Worm (Caenorhabditis elegans) whole organism, L4/young adult: Measurements from ENCODE around the gene F57B1.5.

ENCODE experiments used
- W03F9.2 ChIP-seq: fragments of 150-350 bp; optimal IDR thresholded peaks from 2 replicates; lab custom pipeline; 2014; ENCODE audit warnings: missing biosample characterization, missing genetic modification characterization
- dao-5 ChIP-seq: sonication (generic microtip); optimal IDR thresholded peaks from 2 replicates; lab custom pipeline; 2016; ENCODE audit warnings: missing genotype, missing genetic modification characterization, moderate library complexity, missing compliant biosample characterization
- him-1 ChIP-seq: sonication (generic microtip); optimal IDR thresholded peaks from 2 replicates; lab custom pipeline; 2016; ENCODE audit warnings: missing genotype, missing genetic modification reagents, missing genetic modification characterization, missing compliant biosample characterization

The F57B1.5 gene

DNA sequence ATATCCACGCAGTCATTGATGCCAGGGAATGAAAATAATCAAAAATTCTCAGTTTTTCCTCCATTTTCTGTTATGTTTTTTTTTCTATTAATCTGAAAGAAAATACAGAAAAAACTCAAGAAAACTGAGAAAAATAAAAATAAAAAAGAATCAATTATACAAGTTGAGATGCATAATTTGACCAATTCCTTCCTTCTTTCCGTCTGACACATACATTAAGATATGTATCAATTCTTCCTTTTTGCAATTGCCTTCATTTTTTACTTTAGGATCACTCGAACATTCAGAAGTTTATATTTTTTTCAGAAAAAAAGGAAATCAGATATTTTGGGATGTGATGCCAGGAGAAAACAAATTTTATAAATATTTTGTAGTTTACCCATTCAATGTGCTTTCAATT, at the start of gene F57B1.5:
TSS of gene F57B1.5 (plus strand) at position 301 of the 400 bp plus-strand sequence.
- no peak for TF ChIP-seq W03F9.2 (tag; lab: Kevin White, UChicago)
- no peak for TF ChIP-seq him-1 (tag; lab: Kevin White, UChicago)

DNA sequence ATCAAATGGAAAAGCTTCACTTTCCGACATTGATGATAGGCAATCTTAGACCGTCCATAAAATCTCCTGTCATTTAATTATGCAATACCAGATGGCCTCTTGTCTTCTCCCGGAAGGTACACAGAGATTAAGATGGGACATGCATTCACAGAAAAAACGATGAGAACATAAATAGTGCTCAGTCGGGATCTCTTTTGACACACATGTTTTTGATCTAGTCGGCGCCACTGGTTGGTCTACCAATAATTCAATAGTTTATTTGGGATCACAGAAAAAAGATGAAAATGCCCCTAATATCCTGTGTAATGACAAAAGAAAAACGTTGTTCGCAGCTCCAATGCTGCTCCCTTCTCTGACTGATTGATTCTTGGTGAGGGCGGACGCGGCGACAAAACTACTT, 46.5 kb upstream of the F57B1.5 start:
- no peak for TF ChIP-seq W03F9.2 (tag; lab: Kevin White, UChicago)
- TF ChIP-seq dao-5: no peak
- TF ChIP-seq him-1 (tag; lab: Kevin White, UChicago): no peak

DNA sequence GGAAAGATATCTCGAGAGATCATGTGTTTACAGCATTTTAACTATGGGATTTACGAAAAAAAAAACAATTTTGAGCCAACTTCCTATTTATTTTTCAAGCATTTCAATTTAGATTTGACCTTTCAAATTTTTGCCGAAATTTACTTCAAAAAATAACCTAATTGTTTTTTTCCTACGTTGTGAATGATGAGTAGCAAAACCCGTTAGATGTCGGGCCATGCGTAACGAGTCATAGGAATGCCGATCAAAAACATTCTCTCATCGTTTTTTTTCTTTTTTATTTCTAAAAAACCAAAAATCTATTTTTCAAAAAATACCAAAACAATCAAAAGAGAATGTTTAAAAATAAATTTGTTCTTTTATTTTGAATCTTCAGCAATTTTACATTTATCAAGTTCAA, 44.6 kb upstream of the F57B1.5 start:
- TF ChIP-seq W03F9.2 (tag; lab: Kevin White, UChicago): no peak
- TF ChIP-seq him-1 (tag; lab: Kevin White, UChicago): no peak
- TF ChIP-seq dao-5: no peak

DNA sequence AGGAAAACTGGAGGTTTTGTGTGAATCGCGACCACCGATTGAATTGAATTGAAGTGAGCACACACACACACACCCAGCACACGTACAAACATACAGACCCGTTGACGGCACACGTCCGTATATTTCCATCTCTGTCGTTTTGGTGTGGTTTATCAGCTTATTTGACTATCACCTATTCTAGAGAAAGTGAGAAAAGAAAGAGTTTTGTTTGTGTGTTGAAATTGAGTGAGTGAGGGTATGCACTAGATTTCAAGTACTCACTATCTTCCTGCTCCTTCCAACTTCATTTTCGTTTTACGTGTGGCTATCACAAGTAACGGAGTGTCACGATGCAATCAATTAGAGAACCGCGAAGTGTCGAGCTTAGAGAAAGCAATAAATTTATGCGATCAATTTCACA, 43.7 kb upstream of the F57B1.5 start:
- TF ChIP-seq him-1 (tag; lab: Kevin White, UChicago): no peak
- TF ChIP-seq W03F9.2 (tag; lab: Kevin White, UChicago): no peak
- TF ChIP-seq dao-5: no peak

DNA sequence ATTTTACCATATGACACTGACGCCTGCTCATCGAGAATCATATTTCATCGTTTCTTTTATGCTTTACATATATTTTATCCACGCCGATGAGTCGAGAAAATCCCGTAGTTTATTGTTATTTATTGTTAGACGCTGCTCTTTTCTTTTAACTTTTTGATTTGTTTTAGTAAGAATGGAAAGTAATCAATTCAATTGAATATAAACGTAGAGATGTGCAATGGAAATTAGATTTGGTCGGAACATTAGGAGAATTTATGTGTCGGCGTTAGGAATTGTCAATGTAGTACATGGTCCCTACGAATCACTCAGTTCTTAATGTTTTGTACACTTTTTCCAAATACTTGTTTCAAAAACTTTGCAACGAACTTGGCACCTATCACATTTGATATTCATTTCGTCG, 42.3 kb upstream of the F57B1.5 start:
- TF ChIP-seq him-1 (tag; lab: Kevin White, UChicago) (no peak), W03F9.2 (tag; lab: Kevin White, UChicago) (no peak), dao-5 (no peak)

DNA sequence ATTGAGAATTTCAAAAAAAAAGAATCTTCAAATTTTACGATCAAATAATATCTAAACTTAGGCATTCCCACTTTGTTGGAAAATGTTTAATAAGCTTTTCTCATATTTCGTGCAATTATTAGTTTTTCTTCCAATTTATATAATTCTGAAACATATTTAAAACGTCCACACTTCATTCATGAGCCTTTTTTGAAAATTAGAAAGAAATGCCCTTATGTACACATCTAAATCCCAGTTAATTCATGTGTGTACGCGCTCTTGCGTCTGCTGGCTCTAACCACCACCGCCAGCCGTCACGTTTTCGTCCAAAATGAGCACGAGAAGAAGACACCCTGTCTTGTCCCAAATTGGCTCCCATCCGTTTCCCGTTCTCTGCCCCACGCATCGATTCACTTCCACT, 40.9 kb upstream of the F57B1.5 start:
- TF ChIP-seq him-1 (tag; lab: Kevin White, UChicago): no peak
- no peak for TF ChIP-seq W03F9.2 (tag; lab: Kevin White, UChicago)
- TF ChIP-seq dao-5: no peak

DNA sequence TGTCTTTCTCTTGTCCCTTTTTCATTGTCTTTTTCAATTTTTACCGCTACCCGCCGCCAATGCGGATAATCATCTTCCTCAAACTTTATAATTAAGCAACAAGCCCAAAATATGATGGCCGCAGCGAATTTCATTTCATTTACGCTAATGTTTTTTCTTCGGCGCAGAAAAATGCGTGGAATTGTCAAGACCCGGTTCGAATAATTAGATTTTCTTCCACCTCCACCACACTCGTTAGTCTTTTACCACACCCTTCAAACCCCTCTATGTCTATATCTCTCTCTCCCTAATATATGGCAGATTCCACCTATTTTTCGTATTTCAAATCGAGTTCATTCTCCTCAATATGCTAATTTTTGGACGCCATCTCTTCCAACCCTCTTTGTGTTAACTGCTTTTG, 37.0 kb upstream of the F57B1.5 start:
- TF ChIP-seq dao-5 (no peak), him-1 (tag; lab: Kevin White, UChicago) (no peak), W03F9.2 (tag; lab: Kevin White, UChicago) (no peak)

DNA sequence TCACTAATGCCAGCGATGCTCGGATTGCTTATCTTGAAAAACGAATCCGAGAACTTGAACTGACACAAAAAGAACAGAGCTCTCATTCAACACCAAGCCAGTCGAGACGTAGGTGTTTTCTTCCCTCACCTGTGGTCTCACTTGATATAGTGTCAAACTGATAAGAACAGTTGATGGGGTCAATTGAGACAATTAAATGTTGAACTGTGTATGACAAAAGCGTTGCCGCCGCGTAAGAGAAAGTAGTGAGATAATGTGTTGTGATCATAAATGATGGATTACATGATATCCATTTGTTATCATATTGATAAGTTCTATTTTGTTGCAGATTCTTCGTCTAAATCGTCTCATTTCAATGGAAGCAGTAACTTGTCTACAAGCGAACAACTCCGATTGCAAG, 33.8 kb upstream of the F57B1.5 start:
- TF ChIP-seq him-1 (tag; lab: Kevin White, UChicago) (no peak), dao-5 (no peak), W03F9.2 (tag; lab: Kevin White, UChicago) (no peak)

DNA sequence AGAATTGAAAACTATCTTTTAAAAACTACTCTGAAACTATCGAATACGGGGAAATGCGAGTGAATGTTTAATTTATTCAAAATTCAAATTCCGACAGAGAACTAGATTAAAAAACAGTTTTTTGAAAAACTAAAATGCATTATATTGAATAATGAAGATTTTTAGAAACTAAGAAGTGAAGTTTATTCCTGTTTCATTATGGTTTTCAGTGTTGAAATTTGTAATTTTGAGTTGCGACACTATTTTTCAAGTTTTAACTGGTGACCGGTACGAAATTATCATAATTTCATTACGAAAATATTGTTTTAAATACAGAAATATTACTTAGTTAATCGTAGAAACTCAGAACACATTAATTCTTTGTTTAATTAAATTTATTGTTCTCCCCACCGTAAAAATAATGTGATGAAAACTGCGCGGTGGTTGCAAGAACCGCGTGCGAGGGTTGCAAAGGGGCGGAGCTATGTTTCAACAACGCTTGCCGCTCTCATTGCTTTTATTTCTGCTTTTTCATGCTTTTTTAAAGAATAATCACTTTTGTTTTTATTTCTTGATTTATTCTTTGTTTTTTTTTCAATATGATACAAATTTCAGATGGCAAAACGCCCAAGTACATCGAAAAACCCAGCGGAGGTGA, 31.3 kb upstream of the F57B1.5 start, which contains the start of gene him-17:
TSS of gene him-17 (plus strand) at position 595 of the 637 bp plus-strand sequence.
- TF ChIP-seq dao-5 (no peak), W03F9.2 (tag; lab: Kevin White, UChicago) (peak; percentile 62)

DNA sequence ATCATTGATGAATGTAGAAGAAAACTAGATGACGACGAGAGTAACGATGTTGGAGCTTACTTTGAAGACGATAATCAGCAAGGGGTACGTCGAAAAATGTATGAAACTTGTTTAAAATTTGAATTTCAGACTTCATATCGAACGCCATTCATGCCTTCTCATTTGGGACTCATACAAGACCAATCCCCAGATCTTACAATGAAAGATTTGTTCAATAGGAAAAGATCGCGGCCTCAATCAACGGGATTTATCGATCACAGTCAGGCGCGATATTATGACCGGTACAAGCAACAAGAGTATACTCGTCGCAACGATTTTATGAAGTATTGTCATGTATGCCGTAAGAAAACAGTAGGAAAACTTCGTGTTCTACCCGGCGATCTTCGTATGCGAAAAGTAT, 30.7 kb upstream of the F57B1.5 start:
- no peak for TF ChIP-seq W03F9.2 (tag; lab: Kevin White, UChicago)
- no peak for TF ChIP-seq him-1 (tag; lab: Kevin White, UChicago)
- TF ChIP-seq dao-5: no peak

DNA sequence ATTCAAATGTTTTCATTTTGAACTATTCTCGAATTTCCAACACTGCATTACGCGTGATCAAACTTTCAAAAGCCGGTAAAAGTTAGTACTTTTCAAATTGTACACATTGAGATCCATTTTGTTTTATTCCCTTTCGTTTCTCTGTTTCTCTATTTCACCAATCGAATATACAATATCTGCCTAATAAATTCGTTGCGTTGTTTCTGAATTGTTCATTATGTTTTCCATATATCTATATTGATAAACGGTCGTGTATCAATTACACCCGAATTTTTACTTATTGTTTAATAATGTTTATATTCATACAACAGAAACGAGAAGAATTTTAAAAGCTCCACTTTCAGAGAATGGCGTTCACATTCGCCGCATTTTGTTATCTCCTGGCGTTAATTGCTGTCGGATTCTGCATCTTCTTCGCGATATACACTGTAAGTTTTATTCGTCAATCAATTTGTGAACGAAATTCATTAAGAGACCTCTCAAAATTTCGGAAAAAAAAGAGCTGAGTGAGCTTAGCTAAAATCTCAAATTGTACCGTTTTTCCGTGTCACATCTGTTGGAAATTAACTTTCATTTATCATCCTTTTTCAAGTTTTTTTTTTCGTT, 27.4 kb upstream of the F57B1.5 start, which contains the start of gene cni-1:
TSS of gene cni-1 (plus strand) at position 345 of the 606 bp plus-strand sequence.
- TF ChIP-seq dao-5: no peak
- no peak for TF ChIP-seq W03F9.2 (tag; lab: Kevin White, UChicago)
- TF ChIP-seq him-1 (tag; lab: Kevin White, UChicago): no peak

DNA sequence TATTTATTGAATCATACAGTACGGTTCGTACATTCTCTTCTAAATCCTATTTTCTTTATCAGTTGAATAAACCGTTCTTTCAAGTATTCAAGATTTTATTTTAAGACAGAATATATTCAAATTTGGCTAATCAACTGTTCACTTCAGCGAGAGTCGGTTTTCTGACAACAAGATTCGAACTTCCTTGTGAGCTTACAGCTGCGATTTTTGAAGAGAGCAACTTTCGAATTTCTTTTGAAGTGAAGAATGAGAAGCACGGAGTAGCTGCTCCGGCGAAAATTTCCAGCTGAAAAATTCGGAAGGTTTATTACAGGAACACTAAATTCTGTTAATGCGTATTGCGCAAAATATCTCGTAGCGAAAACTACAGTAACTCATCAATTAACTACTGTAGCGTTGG, 26.1 kb upstream of the F57B1.5 start:
- TF ChIP-seq him-1 (tag; lab: Kevin White, UChicago) (no peak), dao-5 (no peak), W03F9.2 (tag; lab: Kevin White, UChicago) (no peak)

DNA sequence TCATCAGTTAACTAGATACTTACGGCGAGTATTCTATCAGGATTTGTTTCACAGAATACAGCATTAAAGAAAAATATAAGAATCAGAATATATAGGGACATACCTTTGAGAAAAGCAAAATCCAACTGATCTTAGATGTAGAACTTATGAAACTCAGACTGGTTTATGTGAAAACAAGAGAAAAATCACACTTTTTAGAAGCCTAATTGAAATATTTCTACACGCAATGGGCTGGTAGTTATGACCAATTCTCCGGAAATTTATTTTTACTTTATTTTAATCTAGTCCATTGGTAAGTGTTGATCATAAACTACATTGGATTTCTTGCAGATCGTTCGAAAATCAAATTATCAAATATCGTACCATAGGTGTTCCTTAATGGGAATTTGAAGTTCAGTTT, 23.4 kb upstream of the F57B1.5 start, which contains the start of gene T09E8.4:
TSS of gene T09E8.4 (minus strand) at position 101 of the 400 bp plus-strand sequence.
- TF ChIP-seq him-1 (tag; lab: Kevin White, UChicago) (no peak), W03F9.2 (tag; lab: Kevin White, UChicago) (no peak)

DNA sequence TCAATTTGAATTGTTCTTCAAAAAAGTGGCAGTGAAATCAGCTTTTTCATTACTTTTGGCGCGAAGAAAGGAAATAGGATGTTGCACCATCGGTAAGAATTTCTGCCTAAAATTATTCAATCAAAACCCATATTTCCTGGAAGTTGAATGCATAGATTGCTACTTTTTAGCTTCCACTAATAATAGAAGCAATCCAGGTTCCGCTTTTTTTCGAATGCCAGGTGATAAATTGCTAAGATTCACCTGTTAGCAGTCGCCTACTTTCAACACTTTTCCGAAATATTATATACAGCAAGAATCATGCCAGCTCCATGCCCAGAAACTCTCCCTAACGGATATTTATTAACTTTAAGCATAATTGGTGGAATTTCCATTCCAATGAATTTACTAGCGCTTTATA, 22.1 kb upstream of the F57B1.5 start, which contains the start of gene sri-6:
TSS of gene sri-6 (plus strand) at position 301 of the 400 bp plus-strand sequence.
- TF ChIP-seq him-1 (tag; lab: Kevin White, UChicago) (no peak), dao-5 (no peak), W03F9.2 (tag; lab: Kevin White, UChicago) (no peak)
